Worm (Caenorhabditis elegans): ENCODE data around the gene ZK809.9.

ZK809.9 gene

DNA sequence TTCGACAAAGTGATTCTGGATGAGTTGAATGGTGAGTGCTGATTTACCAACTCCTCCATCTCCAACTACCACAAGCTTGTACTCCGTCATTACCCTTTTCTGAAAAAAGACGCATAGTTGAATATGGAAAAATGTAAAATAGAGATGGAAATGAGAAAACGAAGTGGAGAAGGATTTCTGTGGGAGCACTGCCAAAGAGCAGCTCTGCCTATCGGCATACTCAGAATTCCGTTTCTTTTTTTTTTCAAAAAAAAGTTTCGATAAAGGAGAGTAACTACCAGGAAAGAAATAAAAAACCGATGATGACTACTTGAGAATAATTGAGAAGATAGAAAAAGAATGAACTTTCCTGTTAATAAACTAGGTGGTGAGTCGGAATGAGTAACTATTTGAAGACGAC is 25.9 kb downstream of the ZK809.9 start, which contains the start of gene let-60:
TSS of gene let-60 (minus strand) at position 101 of the 400 bp plus-strand sequence.
- TF ChIP-seq dao-5 (tag; optimal IDR thresholded peaks at IDR 0.05) (no peak), W03F9.2 (tag; optimal IDR thresholded peaks at IDR 0.05) (no peak), him-1 (tag; optimal IDR thresholded peaks at IDR 0.05) (no peak)

DNA sequence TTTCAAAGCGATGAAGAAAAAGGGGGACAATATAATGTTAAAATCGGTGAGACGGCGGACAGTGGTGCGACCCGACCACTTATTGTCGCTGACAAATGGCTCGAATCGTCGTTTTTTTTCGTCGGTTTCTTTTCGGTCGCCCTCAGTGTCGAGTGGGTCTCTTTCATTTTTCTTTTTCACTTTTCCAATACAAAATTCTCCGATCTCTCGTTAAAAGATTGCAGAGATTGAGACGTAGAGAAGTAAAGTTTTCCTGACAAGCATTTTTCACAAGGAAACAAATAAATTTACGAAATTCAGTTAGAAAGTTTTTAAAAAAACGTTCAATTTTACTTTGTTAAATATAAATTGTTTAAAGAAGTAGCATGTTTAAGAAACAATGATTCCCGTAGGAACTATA is 26.4 kb downstream of the ZK809.9 start:
- no peak for TF ChIP-seq W03F9.2 (tag; optimal IDR thresholded peaks at IDR 0.05)
- TF ChIP-seq him-1 (tag; optimal IDR thresholded peaks at IDR 0.05): no peak
- TF ChIP-seq dao-5 (tag; optimal IDR thresholded peaks at IDR 0.05): no peak

DNA sequence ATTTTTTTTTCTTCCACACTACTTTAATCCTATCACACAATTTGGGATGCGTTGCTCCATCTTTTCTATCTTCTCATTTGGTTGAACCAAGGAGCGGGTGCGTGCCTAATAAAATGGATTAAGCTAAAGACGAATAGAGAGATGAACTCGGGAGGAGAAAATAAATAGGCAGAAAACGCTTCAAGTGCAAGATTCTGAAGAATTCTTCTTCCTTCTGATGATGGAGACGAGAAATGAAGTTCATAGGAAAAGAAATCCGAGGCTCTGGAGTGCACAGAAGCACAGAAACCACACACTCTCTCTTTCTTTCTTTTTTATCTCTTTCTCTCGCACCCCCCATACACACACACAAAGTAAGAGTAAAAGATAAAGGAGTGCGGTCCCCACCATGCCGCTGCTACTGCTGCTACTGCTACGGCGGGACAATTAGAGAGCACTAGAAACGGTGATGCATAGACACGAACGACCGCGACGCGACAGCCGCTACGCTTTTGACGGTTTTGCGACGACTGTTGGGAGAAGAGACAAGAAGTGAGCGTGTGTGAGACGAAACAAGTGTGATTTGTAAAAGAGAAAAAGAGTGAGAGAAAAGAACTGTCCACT is 27.1 kb downstream of the ZK809.9 start:
- TF ChIP-seq him-1 (tag; optimal IDR thresholded peaks at IDR 0.05) (peak; percentile 52), dao-5 (tag; optimal IDR thresholded peaks at IDR 0.05) (peak; percentile 55), W03F9.2 (tag; optimal IDR thresholded peaks at IDR 0.05) (peak; percentile 38)

DNA sequence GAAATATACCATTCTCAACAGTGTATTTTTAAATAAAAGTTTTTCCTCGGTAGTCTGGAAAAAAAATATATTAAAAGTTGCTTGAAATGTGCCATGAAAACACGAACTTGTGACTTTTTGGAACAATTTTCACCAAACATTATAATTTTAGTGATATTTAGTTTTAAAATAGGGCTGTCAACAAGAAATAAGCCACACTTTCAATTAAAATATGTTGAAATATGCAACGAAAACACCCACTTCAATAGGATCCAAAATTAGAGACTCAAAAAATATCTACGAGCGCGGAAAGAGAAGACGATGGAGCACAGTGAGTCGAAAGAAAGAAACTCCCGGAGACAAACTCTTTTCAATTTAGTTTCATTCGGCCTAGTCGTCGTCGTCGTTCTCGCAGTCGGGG is 28.4 kb downstream of the ZK809.9 start, which contains the start of gene ZK792.12:
TSS of gene ZK792.12 (plus strand) at position 301 of the 400 bp plus-strand sequence.
- TF ChIP-seq him-1 (tag; optimal IDR thresholded peaks at IDR 0.05) (no peak), W03F9.2 (tag; optimal IDR thresholded peaks at IDR 0.05) (no peak), dao-5 (tag; optimal IDR thresholded peaks at IDR 0.05) (no peak)

DNA sequence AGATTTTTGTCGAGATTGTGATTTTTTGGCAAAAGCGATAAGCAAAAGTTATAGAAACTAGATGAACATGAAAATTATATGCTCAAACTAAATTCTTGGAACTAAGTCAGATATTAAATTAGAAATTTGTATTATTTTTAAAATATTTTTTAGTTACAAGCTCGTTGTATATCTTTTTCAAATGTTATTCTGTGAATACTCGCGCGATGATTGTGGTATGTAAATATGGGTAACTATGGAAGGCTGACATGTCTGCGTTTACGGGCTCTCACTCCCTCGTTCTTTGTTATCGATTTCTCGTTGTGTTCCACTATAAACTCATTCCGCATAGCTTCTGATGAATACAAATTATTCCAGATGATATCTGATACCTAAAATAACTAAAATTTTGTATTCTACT is 29.0 kb downstream of the ZK809.9 start, which contains the start of gene ZK792.7:
TSS of gene ZK792.7 (plus strand) at position 301 of the 400 bp plus-strand sequence.
- TF ChIP-seq dao-5 (tag; optimal IDR thresholded peaks at IDR 0.05) (no peak), W03F9.2 (tag; optimal IDR thresholded peaks at IDR 0.05) (no peak), him-1 (tag; optimal IDR thresholded peaks at IDR 0.05) (no peak)

ce11 chrIV:11695634-11696033 is 30.5 kb downstream of the ZK809.9 start:
- TF ChIP-seq dao-5 (tag; optimal IDR thresholded peaks at IDR 0.05): no peak
- TF ChIP-seq W03F9.2 (tag; optimal IDR thresholded peaks at IDR 0.05): peak; percentile 48
- TF ChIP-seq him-1 (tag; optimal IDR thresholded peaks at IDR 0.05): no peak

ce11 chrIV:11697514-11697913 is 32.4 kb downstream of the ZK809.9 start:
- TF ChIP-seq him-1 (tag; optimal IDR thresholded peaks at IDR 0.05): no peak
- TF ChIP-seq dao-5 (tag; optimal IDR thresholded peaks at IDR 0.05): no peak
- TF ChIP-seq W03F9.2 (tag; optimal IDR thresholded peaks at IDR 0.05): no peak

DNA sequence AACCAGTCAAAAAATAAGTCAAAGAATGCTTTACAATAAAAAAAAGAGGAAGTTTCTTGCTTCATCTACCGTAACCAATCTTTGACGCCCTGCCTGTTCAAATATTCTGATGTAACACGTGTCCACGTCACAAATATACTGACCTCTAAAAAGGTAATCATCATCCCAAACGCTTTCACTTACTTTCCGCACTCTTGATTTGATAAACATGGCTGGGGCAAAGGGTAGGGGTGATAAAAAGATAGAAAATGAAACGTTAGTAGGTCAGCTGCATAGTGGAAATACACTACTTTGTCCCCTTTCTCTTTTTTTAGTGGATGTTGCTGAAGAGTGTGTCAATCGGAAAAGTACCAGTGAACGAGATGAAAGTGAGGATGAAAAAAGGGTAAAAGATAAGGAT is 35.0 kb downstream of the ZK809.9 start:
- TF ChIP-seq W03F9.2 (tag; optimal IDR thresholded peaks at IDR 0.05): no peak
- TF ChIP-seq him-1 (tag; optimal IDR thresholded peaks at IDR 0.05): no peak
- no peak for TF ChIP-seq dao-5 (tag; optimal IDR thresholded peaks at IDR 0.05)

DNA sequence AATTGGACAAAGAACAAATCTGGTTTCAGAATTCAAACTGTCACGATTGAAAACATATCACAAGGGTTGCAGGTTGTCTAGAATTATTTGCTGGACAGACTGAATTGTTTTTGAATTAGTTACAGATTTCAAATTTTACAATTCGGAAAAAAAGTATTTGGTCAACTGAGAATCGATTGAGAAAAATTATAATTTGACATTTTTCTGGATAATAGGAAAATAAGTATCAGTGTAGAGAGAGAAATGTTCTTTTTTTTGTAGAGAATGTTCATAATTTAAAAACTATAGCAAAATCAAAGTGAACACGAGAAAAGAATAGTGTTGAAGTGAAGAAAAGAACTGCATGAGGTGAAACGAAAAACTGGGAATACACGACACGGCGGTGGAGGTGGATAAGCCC is 35.6 kb downstream of the ZK809.9 start, which contains the start of gene dpy-20:
TSS of gene dpy-20 (minus strand) at position 101 of the 400 bp plus-strand sequence.
- TF ChIP-seq him-1 (tag; optimal IDR thresholded peaks at IDR 0.05): no peak
- TF ChIP-seq W03F9.2 (tag; optimal IDR thresholded peaks at IDR 0.05): no peak
- TF ChIP-seq dao-5 (tag; optimal IDR thresholded peaks at IDR 0.05): no peak

DNA sequence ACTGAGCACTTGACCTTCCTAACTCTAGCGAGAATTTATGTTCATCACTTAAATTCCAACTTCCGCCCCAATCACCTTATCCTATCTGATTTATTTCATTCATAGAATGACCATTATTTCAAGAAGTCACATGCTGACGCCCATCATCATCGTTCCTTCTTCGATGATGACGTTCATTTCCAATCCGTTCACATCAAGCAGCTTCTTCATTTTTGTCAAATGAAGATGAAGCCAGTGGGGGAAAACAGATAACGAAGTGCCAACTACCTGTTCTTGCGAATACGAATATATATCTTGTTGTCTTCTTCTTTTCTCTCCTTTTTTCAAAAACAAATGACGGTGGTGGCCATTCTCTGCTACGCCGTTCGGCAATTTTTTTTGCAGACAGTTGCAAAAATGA is 36.8 kb downstream of the ZK809.9 start:
- no peak for TF ChIP-seq dao-5 (tag; optimal IDR thresholded peaks at IDR 0.05)
- no peak for TF ChIP-seq him-1 (tag; optimal IDR thresholded peaks at IDR 0.05)
- TF ChIP-seq W03F9.2 (tag; optimal IDR thresholded peaks at IDR 0.05): no peak

ce11 chrIV:11703685-11704296 is 38.7 kb downstream of the ZK809.9 start, which contains the start of the genes T22B3.3 and alg-3:
T22B3.3 (minus strand) TSS chrIV:11703785.
alg-3 (plus strand) TSS chrIV:11704246.
- no peak for TF ChIP-seq W03F9.2 (tag; optimal IDR thresholded peaks at IDR 0.05)
- no peak for TF ChIP-seq dao-5 (tag; optimal IDR thresholded peaks at IDR 0.05)
- TF ChIP-seq him-1 (tag; optimal IDR thresholded peaks at IDR 0.05): no peak

ce11 chrIV:11710331-11710730 is 45.2 kb downstream of the ZK809.9 start:
- TF ChIP-seq W03F9.2 (tag; optimal IDR thresholded peaks at IDR 0.05) (no peak), dao-5 (tag; optimal IDR thresholded peaks at IDR 0.05) (no peak), him-1 (tag; optimal IDR thresholded peaks at IDR 0.05) (no peak)

DNA sequence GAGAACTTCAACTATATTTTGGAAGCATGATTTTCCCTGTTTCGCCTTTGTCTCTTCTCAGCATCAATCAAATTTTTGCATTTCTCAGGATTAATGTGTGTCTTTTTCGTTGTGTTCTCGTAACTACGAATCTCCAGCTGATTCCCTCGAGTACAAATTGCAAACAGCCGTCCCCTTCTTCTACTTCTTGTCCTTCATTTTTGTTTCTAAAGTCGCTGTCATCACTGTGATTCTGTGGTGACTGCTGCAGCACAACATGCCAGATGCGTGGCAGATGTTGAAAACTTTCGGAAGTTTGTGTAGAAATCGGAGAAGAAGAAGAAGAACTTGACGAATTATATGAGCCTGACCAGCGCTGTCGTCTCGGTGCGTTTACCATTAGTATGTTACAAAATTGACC is 48.2 kb downstream of the ZK809.9 start:
- TF ChIP-seq dao-5 (tag; optimal IDR thresholded peaks at IDR 0.05) (no peak), W03F9.2 (tag; optimal IDR thresholded peaks at IDR 0.05) (no peak), him-1 (tag; optimal IDR thresholded peaks at IDR 0.05) (no peak)

- no peak for TF ChIP-seq dao-5 (tag; optimal IDR thresholded peaks at IDR 0.05)
- TF ChIP-seq him-1 (tag; optimal IDR thresholded peaks at IDR 0.05): no peak
- TF ChIP-seq W03F9.2 (tag; optimal IDR thresholded peaks at IDR 0.05): no peak
Measured at ce11 chrIV:11714739-11715138, 49.6 kb downstream of the ZK809.9 start, which contains the start of gene magi-1. magi-1 (plus strand) TSS chrIV:11715039.
